Worm (Caenorhabditis elegans) whole organism, L4 larva: ENCODE results near the gene srw-107.

Experiments
- aha-1 ChIP-seq: fragments of 150-350 bp; peaks from one replicate; lab custom pipeline; 2014; ENCODE audit warnings: missing biosample characterization, missing genetic modification characterization
- ama-1 ChIP-seq: fragments of 150-350 bp; optimal IDR thresholded peaks from 2 replicates; lab custom pipeline; 2014; ENCODE audit warnings: inconsistent platforms, mixed read lengths
- daf-8 ChIP-seq: fragments of 200-800 bp; sonication (Bioruptor generic); IDR thresholded peaks from 2 replicates; pipeline ENCODE4 v1.3.6; 2022; ENCODE audit warnings: missing genetic modification characterization, missing compliant biosample characterization
- dmd-9 ChIP-seq: fragments of 200-800 bp; sonication (Bioruptor generic); IDR thresholded peaks from 2 replicates; pipeline ENCODE4 v1.3.6; 2022; ENCODE audit warnings: missing genetic modification reagents, missing genetic modification characterization, missing compliant biosample characterization
- egl-27 ChIP-seq: sonication (generic microtip); optimal IDR thresholded peaks from 3 replicates; lab custom pipeline; 2017; ENCODE audit warnings: missing biosample characterization, missing genetic modification reagents, missing genetic modification characterization
- lim-7 ChIP-seq: fragments of 200-800 bp; sonication (Bioruptor generic); IDR thresholded peaks from 2 replicates; pipeline ENCODE4 v1.3.6; 2022; ENCODE audit warnings: missing genetic modification characterization, missing compliant biosample characterization
- nhr-102 ChIP-seq: sonication (generic microtip); optimal IDR thresholded peaks from 2 replicates; lab custom pipeline; 2016; ENCODE audit warnings: mild to moderate bottlenecking, missing genetic modification characterization, moderate library complexity, missing compliant biosample characterization
- nhr-6 ChIP-seq: fragments of 150-350 bp; optimal IDR thresholded peaks from 2 replicates; lab custom pipeline; 2014; ENCODE audit warnings: missing biosample characterization, missing genetic modification characterization
- nhr-76 ChIP-seq: fragments of 150-350 bp; optimal IDR thresholded peaks from 2 replicates; lab custom pipeline; 2014; ENCODE audit warnings: missing biosample characterization, missing genetic modification characterization
- pha-4 ChIP-seq, 2 experiments: fragments of 150-350 bp in 1 of 2; fragments of 200-800 bp in 1 of 2; sonication (Bioruptor generic) in 1 of 2; IDR thresholded peaks in 1 of 2; optimal IDR thresholded peaks in 1 of 2; 2 replicates each; pipeline versions ENCODE4 v1.3.6 to Lab custom; 2014 to 2022; ENCODE audit warnings: missing genetic modification characterization in 2 of 2, missing genetic modification reagents in 2 of 2, missing biosample characterization in 1 of 2, missing compliant biosample characterization in 1 of 2
- pqm-1 ChIP-seq: sonication (generic microtip); optimal IDR thresholded peaks from 2 replicates; lab custom pipeline; 2017; ENCODE audit warnings: missing biosample characterization, missing genetic modification characterization
- skn-1 ChIP-seq: fragments of 150-350 bp; optimal IDR thresholded peaks from 2 replicates; lab custom pipeline; 2014; ENCODE audit warnings: missing biosample characterization, missing genetic modification characterization
- spr-1 ChIP-seq: sonication (generic microtip); optimal IDR thresholded peaks from 2 replicates; lab custom pipeline; 2016; ENCODE audit warnings: mild to moderate bottlenecking, missing genetic modification characterization, missing compliant biosample characterization
- unc-39 ChIP-seq: sonication (generic microtip); optimal IDR thresholded peaks from 2 replicates; lab custom pipeline; 2017; ENCODE audit warnings: missing biosample characterization, missing genetic modification characterization

DNA sequence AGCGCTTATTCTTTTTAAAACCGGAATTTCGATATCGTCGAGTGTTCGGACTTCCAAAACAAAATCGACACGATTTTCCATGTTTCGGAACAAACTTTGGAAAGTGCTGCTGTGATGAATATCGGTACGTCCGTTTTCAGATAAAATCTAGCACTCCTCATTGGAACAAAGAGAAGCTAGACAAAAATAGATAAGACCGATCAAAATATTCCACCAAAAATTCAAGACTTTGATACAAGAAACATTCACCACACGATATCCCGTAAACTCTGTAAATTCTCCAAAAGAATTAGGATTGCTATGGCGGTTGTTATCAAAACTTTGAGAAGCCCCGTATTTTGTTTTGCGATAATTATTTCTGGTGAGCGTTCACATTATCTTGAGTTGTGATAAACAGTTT lies 21.8 kb upstream of the srw-107 start, which contains the start of gene C14C6.3:
- TF ChIP-seq dmd-9 (GFP tag; lab: Robert Waterston, UW) (no peak), nhr-6 (tag; lab: Kevin White, UChicago) (no peak), aha-1 (no peak), pqm-1 (no peak), pha-4 (GFP tag; IDR thresholded peaks at IDR 0.05; lab: Robert Waterston, UW) (no peak), pha-4 (tag; optimal IDR thresholded peaks at IDR 0.05; lab: Kevin White, UChicago) (no peak), ama-1 (lab: Kevin White, UChicago) (no peak), egl-27 (no peak), lim-7 (no peak), unc-39 (tag; lab: Kevin White, UChicago) (no peak), skn-1 (tag; lab: Kevin White, UChicago) (no peak), spr-1 (tag; lab: Kevin White, UChicago) (no peak), daf-8 (GFP tag; lab: Robert Waterston, UW) (no peak), nhr-76 (no peak), nhr-102 (tag; lab: Kevin White, UChicago) (no peak)
